Fruit fly (Drosophila melanogaster): ENCODE data around the gene CG10555.

Gene CG10555

DNA sequence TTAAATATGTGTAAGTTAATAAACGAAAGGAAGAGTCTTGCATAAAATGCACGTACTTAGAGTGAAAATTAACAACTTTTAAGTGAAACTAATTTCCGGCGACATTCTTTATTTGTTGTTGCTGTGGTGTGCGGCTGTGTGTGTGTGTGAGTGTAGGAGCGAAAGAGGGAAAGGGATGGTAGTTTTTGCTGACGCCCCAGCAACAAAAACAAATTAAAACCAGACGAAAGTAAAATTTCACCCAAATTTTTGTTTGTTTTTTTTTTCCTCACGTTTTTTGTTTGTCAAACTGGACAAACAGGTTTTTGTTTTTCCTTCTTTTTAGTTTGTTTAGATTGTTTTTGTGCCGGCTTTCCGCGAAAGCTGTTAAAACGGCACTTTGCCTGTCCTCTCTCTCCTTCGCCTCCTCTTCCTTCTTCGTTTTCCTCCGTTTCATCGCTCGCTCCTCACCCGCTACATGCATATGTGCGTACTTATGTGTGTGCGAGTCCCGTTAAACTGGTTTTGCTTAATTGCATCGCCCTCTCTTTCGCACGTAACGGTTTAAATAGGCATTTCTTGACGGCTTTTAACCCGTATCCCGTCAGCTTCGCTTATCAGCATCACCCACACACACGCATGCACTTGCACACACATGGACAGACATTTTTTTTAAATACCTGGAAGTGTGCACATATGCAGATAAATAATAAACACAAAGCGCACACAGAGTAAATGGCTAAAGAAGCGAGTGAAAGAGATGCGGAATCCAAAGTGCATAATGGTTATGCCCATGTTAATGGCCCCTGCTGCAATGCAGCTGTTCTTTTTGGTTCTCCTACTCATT, 38.8 kb downstream of the CG10555 start, which contains the start of gene Miga (continued):
- TF ChIP-seq gcm2 (GFP tag; optimal IDR thresholded peaks at IDR 0.05) (no peak), Eip74EF (GFP tag; optimal IDR thresholded peaks at IDR 0.05) (peak in 1 of 2 experiments; percentile 12), Dp (GFP tag; optimal IDR thresholded peaks at IDR 0.05) (no peak), YL-1 (GFP tag; optimal IDR thresholded peaks at IDR 0.05) (no peak), CG13123 (GFP tag; optimal IDR thresholded peaks at IDR 0.05) (no peak), en (GFP tag; optimal IDR thresholded peaks at IDR 0.05) (no peak), cas (GFP tag; IDR thresholded peaks at IDR 0.05) (no peak), CG7839 (tag; optimal IDR thresholded peaks at IDR 0.05) (no peak), Mrtf (GFP tag; IDR thresholded peaks at IDR 0.05) (no peak), pum (GFP tag; optimal IDR thresholded peaks at IDR 0.05) (no peak), CG8944 (GFP tag; optimal IDR thresholded peaks at IDR 0.05) (no peak), scrt (GFP tag; optimal IDR thresholded peaks at IDR 0.05) (no peak), Blimp-1 (GFP tag; optimal IDR thresholded peaks at IDR 0.05) (peak; percentile 91), CG6683 (GFP tag; optimal IDR thresholded peaks at IDR 0.05) (no peak), CG1832 (GFP tag; optimal IDR thresholded peaks at IDR 0.05) (peak; percentile 30), mld (GFP tag; IDR thresholded peaks at IDR 0.05; ENCODE audit: partially characterized antibody) (no peak), pros (GFP tag; optimal IDR thresholded peaks at IDR 0.05) (peak; percentile 72), Sox102F (GFP tag; optimal IDR thresholded peaks at IDR 0.05) (no peak), Asciz (GFP tag; optimal IDR thresholded peaks at IDR 0.05) (no peak), CG18599 (GFP tag; optimal IDR thresholded peaks at IDR 0.05) (no peak), ranshi (GFP tag; IDR thresholded peaks at IDR 0.05) (no peak), CG6272 (GFP tag; IDR thresholded peaks at IDR 0.05) (no peak), D (optimal IDR thresholded peaks at IDR 0.05) (peak; percentile 21), D (GFP tag; optimal IDR thresholded peaks at IDR 0.05) (no peak), Dll (GFP tag; IDR thresholded peaks at IDR 0.05; ENCODE audit: partially characterized antibody) (no peak), chif (GFP tag; optimal IDR thresholded peaks at IDR 0.05) (no peak), Fer3 (tag; optimal IDR thresholded peaks at IDR 0.05) (no peak), zfh1 (GFP tag; IDR thresholded peaks at IDR 0.05) (no peak), CG10654 (GFP tag; optimal IDR thresholded peaks at IDR 0.05) (no peak), CG32772 (GFP tag; IDR thresholded peaks at IDR 0.05) (no peak), Meics (GFP tag; optimal IDR thresholded peaks at IDR 0.05) (no peak), CG15479 (GFP tag; optimal IDR thresholded peaks at IDR 0.05) (peak; percentile 90), pb (GFP tag; optimal IDR thresholded peaks at IDR 0.05) (no peak), nerfin-2 (GFP tag; IDR thresholded peaks at IDR 0.05; ENCODE audit: partially characterized antibody) (no peak), tup (GFP tag; optimal IDR thresholded peaks at IDR 0.05) (no peak), nau (GFP tag; optimal IDR thresholded peaks at IDR 0.05) (no peak), Hmx (GFP tag; optimal IDR thresholded peaks at IDR 0.05) (no peak), exex (tag; optimal IDR thresholded peaks at IDR 0.05) (no peak), salm (tag; optimal IDR thresholded peaks at IDR 0.05) (no peak), vnd (GFP tag; IDR thresholded peaks at IDR 0.05; ENCODE audit: partially characterized antibody) (no peak), slou (GFP tag; optimal IDR thresholded peaks at IDR 0.05) (no peak), Hr3 (GFP tag; optimal IDR thresholded peaks at IDR 0.05) (no peak), br (optimal IDR thresholded peaks at IDR 0.05) (no peak), gsb-n (tag; optimal IDR thresholded peaks at IDR 0.05) (peak; percentile 33), disco-r (GFP tag; optimal IDR thresholded peaks at IDR 0.05) (no peak), gro (GFP tag; optimal IDR thresholded peaks at IDR 0.05) (no peak), gsb (GFP tag; IDR thresholded peaks at IDR 0.05) (no peak), toy (GFP tag; IDR thresholded peaks at IDR 0.05) (no peak), CG11456 (GFP tag; IDR thresholded peaks at IDR 0.05) (no peak), B-H2 (GFP tag; optimal IDR thresholded peaks at IDR 0.05) (no peak)
